Worm (Caenorhabditis elegans) whole organism, L1 larva: ENCODE results near the gene ftr-1.

Experiments
- C34B4.2 ChIP-seq: sonication (generic microtip); optimal IDR thresholded peaks from 2 replicates; lab custom pipeline; 2017; ENCODE audit warnings: mild to moderate bottlenecking, missing genetic modification characterization, missing compliant biosample characterization
- Y116A8C.19 ChIP-seq: sonication (generic microtip); optimal IDR thresholded peaks from 2 replicates; lab custom pipeline; 2016; ENCODE audit warnings: missing compliant biosample characterization, missing genetic modification characterization, borderline replicate concordance
- aly-2 ChIP-seq: fragments of 150-350 bp; optimal IDR thresholded peaks from 2 replicates; lab custom pipeline; 2014; ENCODE audit warnings: missing biosample characterization, missing genetic modification characterization
- blmp-1 ChIP-seq: fragments of 150-350 bp; optimal IDR thresholded peaks from 2 replicates; lab custom pipeline; 2014; ENCODE audit warnings: missing biosample characterization, missing genetic modification characterization
- ceh-63 ChIP-seq: fragments of 200-800 bp; sonication (Bioruptor generic); optimal IDR thresholded peaks from 2 replicates; lab custom pipeline; 2018; ENCODE audit warnings: mild to moderate bottlenecking, missing genetic modification characterization, missing compliant biosample characterization
- ceh-82 ChIP-seq, 3 experiments: fragments of 150-350 bp in 1 of 3; sonication (generic microtip) in 2 of 3; optimal IDR thresholded peaks; 2 replicates each; lab custom pipeline; 2014 to 2017; ENCODE audit warnings: missing biosample characterization in 3 of 3, missing genetic modification characterization in 3 of 3
- ceh-88 ChIP-seq: fragments of 200-800 bp; sonication (Bioruptor generic); IDR thresholded peaks from 2 replicates; pipeline ENCODE4 v1.3.6; 2022; ENCODE audit warnings: missing genetic modification characterization, missing compliant biosample characterization
- ces-1 ChIP-seq: fragments of 150-350 bp; optimal IDR thresholded peaks from 2 replicates; lab custom pipeline; 2014; ENCODE audit warnings: missing biosample characterization, missing genetic modification reagents, missing genetic modification characterization
- dsc-1 ChIP-seq: sonication (generic microtip); optimal IDR thresholded peaks from 2 replicates; lab custom pipeline; 2016; ENCODE audit warnings: mild to moderate bottlenecking, missing genetic modification characterization, missing compliant biosample characterization
- egl-13 ChIP-seq: sonication (generic microtip); optimal IDR thresholded peaks from 2 replicates; lab custom pipeline; 2016; ENCODE audit warnings: missing genotype, missing genetic modification reagents, missing genetic modification characterization, missing compliant biosample characterization
- egl-27 ChIP-seq, 2 experiments: fragments of 150-350 bp in 1 of 2; sonication (generic microtip); optimal IDR thresholded peaks; 3 replicates each; lab custom pipeline; 2017 to 2018; ENCODE audit warnings: missing biosample characterization in 2 of 2, missing genetic modification characterization in 2 of 2, missing genetic modification reagents in 2 of 2
- ets-5 ChIP-seq: fragments of 200-800 bp; sonication (Bioruptor generic); IDR thresholded peaks from 2 replicates; pipeline ENCODE4 v1.3.6; 2022; ENCODE audit warnings: missing genetic modification characterization, missing compliant biosample characterization
- fkh-8 ChIP-seq: sonication (generic microtip); optimal IDR thresholded peaks from 2 replicates; lab custom pipeline; 2016; ENCODE audit warnings: mild to moderate bottlenecking, missing genetic modification characterization, missing compliant biosample characterization
- fos-1 ChIP-seq: fragments of 150-350 bp; optimal IDR thresholded peaks from 2 replicates; lab custom pipeline; 2014; ENCODE audit warnings: missing biosample characterization, missing genetic modification characterization
- hpl-2 ChIP-seq: fragments of 150-350 bp; optimal IDR thresholded peaks from 2 replicates; lab custom pipeline; 2014; ENCODE audit warnings: missing biosample characterization, missing genetic modification reagents, missing genetic modification characterization
- isw-1 ChIP-seq: fragments of 200-800 bp; sonication (Bioruptor generic); IDR thresholded peaks from 2 replicates; pipeline ENCODE4 v1.3.6; 2022; ENCODE audit warnings: missing genetic modification characterization, missing compliant biosample characterization
- jun-1 ChIP-seq: fragments of 150-350 bp; optimal IDR thresholded peaks from 2 replicates; lab custom pipeline; 2014; ENCODE audit warnings: missing biosample characterization, missing genetic modification reagents, missing genetic modification characterization
- lin-13 ChIP-seq: fragments of 150-350 bp; optimal IDR thresholded peaks from 2 replicates; lab custom pipeline; 2014; ENCODE audit warnings: missing biosample characterization, missing genetic modification reagents, missing genetic modification characterization
- lin-14 ChIP-seq: fragments of 200-800 bp; sonication (Bioruptor generic); optimal IDR thresholded peaks from 2 replicates; lab custom pipeline; 2018; ENCODE audit warnings: mild to moderate bottlenecking, missing genetic modification characterization, moderate library complexity, missing compliant biosample characterization
- lin-39 ChIP-seq: fragments of 150-350 bp; optimal IDR thresholded peaks from 2 replicates; lab custom pipeline; 2014; ENCODE audit warnings: missing biosample characterization, missing genetic modification reagents, missing genetic modification characterization
- lir-3 ChIP-seq: sonication (generic microtip); optimal IDR thresholded peaks from 2 replicates; lab custom pipeline; 2016; ENCODE audit warnings: mild to moderate bottlenecking, missing genetic modification characterization, moderate library complexity, missing compliant biosample characterization; ENCODE audit not compliant: poor library complexity
- lsy-2 ChIP-seq, 2 experiments: fragments of 150-350 bp; optimal IDR thresholded peaks; 2 replicates each; lab custom pipeline; 2014; ENCODE audit warnings: missing biosample characterization in 2 of 2, missing genetic modification characterization in 2 of 2
- mab-9 ChIP-seq: fragments of 200-800 bp; sonication (Bioruptor generic); IDR thresholded peaks from 2 replicates; pipeline ENCODE4 v1.3.6; 2022; ENCODE audit warnings: missing genetic modification reagents, missing genetic modification characterization, missing compliant biosample characterization
- mdl-1 ChIP-seq, 2 experiments: fragments of 150-350 bp; optimal IDR thresholded peaks; 2 replicates each; lab custom pipeline; 2014 to 2017; ENCODE audit warnings: missing biosample characterization in 2 of 2, missing genetic modification characterization in 2 of 2, inconsistent platforms in 1 of 2
- mef-2 ChIP-seq: fragments of 150-350 bp; optimal IDR thresholded peaks from 2 replicates; lab custom pipeline; 2014; ENCODE audit warnings: missing biosample characterization, missing genetic modification characterization
- nhr-11 ChIP-seq: fragments of 150-350 bp; optimal IDR thresholded peaks from 2 replicates; lab custom pipeline; 2014; ENCODE audit warnings: missing biosample characterization, missing genetic modification characterization
- nhr-12 ChIP-seq: sonication (generic microtip); optimal IDR thresholded peaks from 2 replicates; lab custom pipeline; 2017; ENCODE audit warnings: missing biosample characterization, missing genetic modification characterization
- nhr-19 ChIP-seq: fragments of 200-800 bp; sonication (Bioruptor generic); conservative IDR thresholded peaks from 2 replicates; pipeline ENCODE4 v1.3.6; 2022; ENCODE audit warnings: missing genetic modification characterization, missing compliant biosample characterization
- nhr-28 ChIP-seq: fragments of 150-350 bp; optimal IDR thresholded peaks from 2 replicates; lab custom pipeline; 2014; ENCODE audit warnings: missing biosample characterization, missing genetic modification characterization
- nhr-71 ChIP-seq: sonication (generic microtip); optimal IDR thresholded peaks from 2 replicates; lab custom pipeline; 2016; ENCODE audit warnings: mild to moderate bottlenecking, missing genetic modification characterization, moderate library complexity, missing compliant biosample characterization
- nhr-77 ChIP-seq: fragments of 150-350 bp; optimal IDR thresholded peaks from 2 replicates; lab custom pipeline; 2014; ENCODE audit warnings: missing biosample characterization, missing genetic modification characterization
- nhr-85 ChIP-seq: sonication (generic microtip); peaks from one replicate; lab custom pipeline; 2016; ENCODE audit warnings: missing genetic modification characterization, inconsistent platforms, missing compliant biosample characterization
- pag-3 ChIP-seq: sonication (generic microtip); optimal IDR thresholded peaks from 2 replicates; lab custom pipeline; 2017; ENCODE audit warnings: missing genetic modification characterization, mild to moderate bottlenecking, missing compliant biosample characterization, antibody characterized with exemption, borderline replicate concordance; ENCODE audit not compliant: insufficient read depth
- skn-1 ChIP-seq: fragments of 150-350 bp; optimal IDR thresholded peaks from 2 replicates; lab custom pipeline; 2014; ENCODE audit warnings: missing biosample characterization, missing genetic modification characterization
- snpc-4 ChIP-seq: fragments of 150-350 bp; optimal IDR thresholded peaks from 2 replicates; lab custom pipeline; 2014; ENCODE audit warnings: missing biosample characterization, missing genetic modification characterization
- snu-23 ChIP-seq: sonication (generic microtip); optimal IDR thresholded peaks from 2 replicates; lab custom pipeline; 2016; ENCODE audit warnings: missing genetic modification characterization, missing compliant biosample characterization
- sox-4 ChIP-seq: sonication (generic microtip); optimal IDR thresholded peaks from 2 replicates; lab custom pipeline; 2016; ENCODE audit warnings: missing genetic modification characterization, missing compliant biosample characterization
- sptf-1 ChIP-seq: fragments of 150-350 bp; optimal IDR thresholded peaks from 2 replicates; lab custom pipeline; 2014; ENCODE audit warnings: missing biosample characterization, missing genetic modification characterization
- swsn-7 ChIP-seq: sonication (generic microtip); optimal IDR thresholded peaks from 2 replicates; lab custom pipeline; 2016; ENCODE audit warnings: missing genetic modification characterization, missing compliant biosample characterization
- tbx-2 ChIP-seq: sonication (generic microtip); optimal IDR thresholded peaks from 2 replicates; lab custom pipeline; 2016; ENCODE audit warnings: missing genetic modification characterization, missing compliant biosample characterization
- tlp-1 ChIP-seq: fragments of 150-350 bp; optimal IDR thresholded peaks from 2 replicates; lab custom pipeline; 2014; ENCODE audit warnings: missing biosample characterization, missing genetic modification characterization
- xbp-1 ChIP-seq: sonication (generic microtip); optimal IDR thresholded peaks from 2 replicates; lab custom pipeline; 2016; ENCODE audit warnings: missing genetic modification characterization, missing compliant biosample characterization
- zag-1 ChIP-seq: fragments of 150-350 bp; optimal IDR thresholded peaks from 2 replicates; lab custom pipeline; 2014; ENCODE audit warnings: missing biosample characterization, missing genetic modification characterization
- zip-4 ChIP-seq: fragments of 200-800 bp; sonication (Bioruptor generic); optimal IDR thresholded peaks from 2 replicates; lab custom pipeline; 2018; ENCODE audit warnings: mild to moderate bottlenecking, missing genetic modification characterization, moderate library complexity, missing compliant biosample characterization
- ztf-11 ChIP-seq, 2 experiments: sonication (generic microtip); optimal IDR thresholded peaks; 2 replicates each; lab custom pipeline; 2016 to 2017; ENCODE audit warnings: missing genetic modification characterization in 2 of 2, missing biosample characterization in 1 of 2, missing compliant biosample characterization in 1 of 2
- ztf-4 ChIP-seq: fragments of 150-350 bp; optimal IDR thresholded peaks from 2 replicates; lab custom pipeline; 2014; ENCODE audit warnings: missing biosample characterization, missing genetic modification characterization

Gene ftr-1

ce11 chrV:20199658-20200057 is 2.9 kb downstream of the ftr-1 start:
- TF ChIP-seq C34B4.2 (tag; lab: Kevin White, UChicago) = no peak
- no peak for TF ChIP-seq ceh-63
- TF ChIP-seq nhr-85 (tag; lab: Kevin White, UChicago) = no peak
- TF ChIP-seq pag-3 = no peak
- TF ChIP-seq lin-39 (tag; lab: Kevin White, UChicago) = no peak
- TF ChIP-seq mdl-1 (tag; optimal IDR thresholded peaks at IDR 0.05; lab: Kevin White, UChicago) = no peak
- no peak for TF ChIP-seq lir-3
- TF ChIP-seq isw-1 (GFP tag; lab: Robert Waterston, UW) = no peak
- TF ChIP-seq egl-13 = no peak
- TF ChIP-seq ztf-11 (tag; optimal IDR thresholded peaks at IDR 0.05; lab: Kevin White, UChicago) = no peak
- no peak for TF ChIP-seq swsn-7
- no peak for TF ChIP-seq fos-1 (tag; lab: Kevin White, UChicago)
- no peak for TF ChIP-seq nhr-11 (tag; lab: Kevin White, UChicago)
- TF ChIP-seq nhr-12 (tag; lab: Kevin White, UChicago) = no peak
- no peak for TF ChIP-seq lin-13 (GFP tag; lab: Kevin White, UChicago)
- TF ChIP-seq nhr-28 (tag; lab: Kevin White, UChicago) = no peak
- TF ChIP-seq, all 84 proteins: peak for 0

ce11 chrV:20201316-20201715 is 4.5 kb downstream of the ftr-1 start, which contains the start of gene fbxa-114:
fbxa-114 (plus strand) TSS chrV:20201616.
- TF ChIP-seq ztf-4 (tag; lab: Kevin White, UChicago) (no peak), sox-4 (tag; lab: Kevin White, UChicago) (no peak), nhr-85 (tag; lab: Kevin White, UChicago) (peak; percentile 7), sptf-1 (tag; lab: Kevin White, UChicago) (no peak), dsc-1 (tag; lab: Kevin White, UChicago) (no peak)

ce11 chrV:20203085-20203484 is 6.3 kb downstream of the ftr-1 start, which contains the start of gene fbxa-113:
fbxa-113 (plus strand) TSS chrV:20203385.
- TF ChIP-seq Y116A8C.19 (tag; lab: Kevin White, UChicago) (no peak), egl-13 (no peak), snpc-4 (tag; lab: Kevin White, UChicago) (no peak), ceh-88 (GFP tag; lab: Robert Waterston, UW) (no peak), nhr-19 (GFP tag; lab: Robert Waterston, UW) (no peak), blmp-1 (tag; lab: Kevin White, UChicago) (no peak), tbx-2 (tag; lab: Kevin White, UChicago) (no peak), tlp-1 (no peak), sox-4 (tag; lab: Kevin White, UChicago) (no peak), nhr-77 (tag; lab: Kevin White, UChicago) (no peak), lin-14 (no peak), C34B4.2 (tag; lab: Kevin White, UChicago) (no peak), hpl-2 (GFP tag; lab: Kevin White, UChicago) (no peak), egl-27 (tag; optimal IDR thresholded peaks at IDR 0.05; lab: Kevin White, UChicago) (no peak), ces-1 (GFP tag; lab: Kevin White, UChicago) (no peak), mab-9 (GFP tag; lab: Robert Waterston, UW) (no peak)

ce11 chrV:20206086-20206485 is 9.3 kb downstream of the ftr-1 start, which contains the start of the genes fbxb-59 and srbc-34:
fbxb-59 (minus strand) TSS chrV:20206186.
srbc-34 (plus strand) TSS chrV:20206318.
- TF ChIP-seq zag-1 (no peak), ceh-88 (GFP tag; lab: Robert Waterston, UW) (no peak), mab-9 (GFP tag; lab: Robert Waterston, UW) (no peak), lin-14 (no peak), nhr-71 (no peak), aly-2 (no peak), lsy-2 (tag; optimal IDR thresholded peaks at IDR 0.05; lab: Kevin White, UChicago) (no peak), ceh-82 (tag; optimal IDR thresholded peaks at IDR 0.05; lab: Kevin White, UChicago) (no peak), mdl-1 (tag; optimal IDR thresholded peaks at IDR 0.05; lab: Kevin White, UChicago) (no peak), ets-5 (GFP tag; lab: Robert Waterston, UW) (no peak), ceh-63 (no peak), skn-1 (tag; lab: Kevin White, UChicago) (no peak), xbp-1 (no peak), snu-23 (no peak), fkh-8 (tag; lab: Kevin White, UChicago) (no peak), jun-1 (tag; lab: Kevin White, UChicago) (no peak), mef-2 (tag; lab: Kevin White, UChicago) (no peak), zip-4 (no peak)
